Fruit fly (Drosophila melanogaster) Kc167 (cell line): Measurements from ENCODE around the gene CG17107.

Source experiments
- Sin3A ChIP-seq: fragments of >200 bp; optimal IDR thresholded peaks from 2 replicates; lab custom pipeline; 2018; ENCODE audit warnings: missing external identifiers
- ttk ChIP-seq: sonication (Bioruptor generic); optimal IDR thresholded peaks from 2 replicates; lab custom pipeline; 2017; ENCODE audit warnings: missing external identifiers

DNA sequence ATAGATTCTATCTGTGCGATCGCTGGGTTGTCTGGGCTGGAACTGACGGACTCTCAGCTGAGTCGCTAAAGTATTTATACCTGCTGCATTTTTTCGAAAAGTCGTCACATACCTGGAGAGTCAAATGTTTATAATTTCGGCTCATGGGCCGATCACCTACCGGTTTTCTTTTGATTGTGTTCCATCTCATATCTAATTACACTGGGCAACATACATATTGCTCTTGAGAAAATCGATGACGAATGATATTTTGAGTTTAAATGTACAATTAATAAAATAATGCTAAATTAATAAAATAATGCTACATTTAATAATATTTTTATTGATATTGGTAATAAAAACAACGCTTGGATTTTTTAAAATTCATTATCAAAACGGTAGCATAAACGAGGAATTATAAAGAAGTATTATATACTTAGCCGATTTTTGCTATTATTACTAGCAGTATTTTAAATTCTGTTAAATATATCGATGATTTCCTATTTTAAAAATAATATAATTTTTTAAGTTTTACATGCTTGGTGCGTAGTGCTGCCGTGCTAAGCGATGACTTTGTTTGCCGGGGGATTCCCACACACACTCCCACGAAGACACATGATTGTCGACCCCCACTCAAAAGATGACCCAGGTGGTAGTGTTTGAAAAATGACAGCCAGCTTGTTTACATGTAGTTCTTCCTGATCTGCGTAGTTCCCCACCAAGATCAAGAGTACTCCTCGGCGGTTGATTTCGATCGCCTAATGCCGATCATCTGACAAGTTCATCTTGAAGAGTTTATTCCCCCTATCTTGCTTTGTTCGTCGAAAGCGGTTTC lies 7.7 kb downstream of the CG17107 start, which contains the start of gene CG7294:
- no peak for TF ChIP-seq Sin3A
- no peak for TF ChIP-seq ttk
